Fruit fly (Drosophila melanogaster) Kc167 (cell line): ENCODE data around the gene CG3527.

Experiments
- Myc ChIP-seq: fragments of >200 bp; optimal IDR thresholded peaks from 2 replicates; lab custom pipeline; 2017; ENCODE audit warnings: missing external identifiers
- h ChIP-seq: fragments of >200 bp; optimal IDR thresholded peaks from 3 replicates; lab custom pipeline; 2018; ENCODE audit warnings: missing external identifiers
- insv ChIP-seq: fragments of >200 bp; optimal IDR thresholded peaks from 3 replicates; lab custom pipeline; 2018; ENCODE audit warnings: missing external identifiers

dm6 chrX:4548611-4549120 is 3.1 kb upstream of the CG3527 start, which contains the start of the genes Usf and CG15912:
- TF ChIP-seq h (lab: Kevin White, UChicago): no peak
- no peak for TF ChIP-seq insv
- TF ChIP-seq Myc (lab: Kevin White, UChicago): no peak
